Fruit fly (Drosophila melanogaster): ENCODE results near the gene robl37BC.
A peak's percentile ranks its signal among the peaks of the same experiment; 100 is the strongest.

The robl37BC gene

DNA sequence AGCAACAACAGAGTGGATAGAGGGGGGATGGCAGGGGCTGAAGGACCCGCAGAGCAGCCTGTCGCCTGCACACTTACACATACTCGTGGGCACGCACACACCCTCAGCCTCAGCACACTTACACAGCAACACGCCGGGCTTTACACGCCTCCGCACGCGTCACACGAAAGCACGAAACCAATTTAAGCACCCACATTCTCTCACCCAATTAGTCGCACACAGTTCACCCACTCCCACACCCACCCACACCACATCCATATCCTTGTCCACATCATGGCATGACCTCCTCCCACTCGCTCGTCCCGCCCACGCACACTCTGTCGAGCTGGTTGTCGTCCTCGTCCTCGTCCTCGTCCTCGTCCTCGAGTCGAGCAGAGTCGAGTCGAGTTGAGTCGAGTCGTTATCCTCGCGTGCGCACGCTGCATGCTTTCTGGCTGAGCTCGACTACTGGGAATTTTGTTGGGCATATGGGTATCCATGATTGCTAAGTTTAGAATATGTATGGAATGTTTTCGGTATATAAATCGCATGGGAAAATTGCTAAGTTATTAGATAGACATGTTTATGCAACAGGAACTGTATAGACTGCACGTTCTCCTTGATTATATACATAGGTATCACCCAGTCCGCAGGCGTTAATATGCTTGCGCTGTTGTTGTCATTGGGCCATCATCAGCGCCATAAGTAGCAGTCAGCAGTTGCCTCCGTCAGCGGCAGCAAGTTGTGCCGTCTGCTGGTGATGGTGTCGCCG, 1.4 kb downstream of the robl37BC start (continued):
- peak; percentile 76 for TF ChIP-seq shn (GFP tag; optimal IDR thresholded peaks at IDR 0.05)
- peak; percentile 49 for TF ChIP-seq CG8089 (GFP tag; optimal IDR thresholded peaks at IDR 0.05)
- TF ChIP-seq dati (GFP tag; IDR thresholded peaks at IDR 0.05) = peak; percentile 43; the same call in 1 of the 2 replicates
- TF ChIP-seq chm (GFP tag; IDR thresholded peaks at IDR 0.05) = peak; percentile 79
- TF ChIP-seq chn (GFP tag; optimal IDR thresholded peaks at IDR 0.05) = peak; percentile 74
- TF ChIP-seq z (GFP tag; IDR thresholded peaks at IDR 0.05) = no peak
- TF ChIP-seq CG14441 (GFP tag; IDR thresholded peaks at IDR 0.05) = peak; percentile 82
- TF ChIP-seq jigr1 (GFP tag; IDR thresholded peaks at IDR 0.05) = peak; percentile 68; the same call in 2 of the 3 replicates
- peak; percentile 53 for TF ChIP-seq Nf-YB (GFP tag; optimal IDR thresholded peaks at IDR 0.05)
- peak; percentile 69 for TF ChIP-seq CG15601 (tag; optimal IDR thresholded peaks at IDR 0.05)
- peak; percentile 80 for TF ChIP-seq ssp (GFP tag; IDR thresholded peaks at IDR 0.05)
- TF ChIP-seq CG4282 (GFP tag; optimal IDR thresholded peaks at IDR 0.05) = no peak
- peak; percentile 83 for TF ChIP-seq CG9609 (GFP tag; optimal IDR thresholded peaks at IDR 0.05)
- TF ChIP-seq B-H2 (GFP tag; optimal IDR thresholded peaks at IDR 0.05) = no peak
- no peak for TF ChIP-seq sna (GFP tag; IDR thresholded peaks at IDR 0.05; ENCODE audit: partially characterized antibody)
- peak; percentile 25 for TF ChIP-seq CG12236 (GFP tag; optimal IDR thresholded peaks at IDR 0.05)
- TF ChIP-seq psq (GFP tag; optimal IDR thresholded peaks at IDR 0.05) = no peak
- TF ChIP-seq CG17802 (tag; optimal IDR thresholded peaks at IDR 0.05) = peak; percentile 27
- TF ChIP-seq pum (GFP tag; optimal IDR thresholded peaks at IDR 0.05) = peak; percentile 74
- peak; percentile 77 for TF ChIP-seq Hr3 (GFP tag; optimal IDR thresholded peaks at IDR 0.05)
- TF ChIP-seq CG13775 (GFP tag; optimal IDR thresholded peaks at IDR 0.05) = peak; percentile 75
- no peak for TF ChIP-seq CG15073 (GFP tag; optimal IDR thresholded peaks at IDR 0.05)
- no peak for TF ChIP-seq bigmax (GFP tag; optimal IDR thresholded peaks at IDR 0.05)
- peak; percentile 80 for TF ChIP-seq ase (GFP tag; IDR thresholded peaks at IDR 0.05)
- peak; percentile 16 for TF ChIP-seq Hmx (GFP tag; optimal IDR thresholded peaks at IDR 0.05)
- TF ChIP-seq ro (GFP tag; IDR thresholded peaks at IDR 0.05) = peak; percentile 60; the same call in 1 of the 2 replicates
- peak; percentile 94 for TF ChIP-seq CG2120 (GFP tag; optimal IDR thresholded peaks at IDR 0.05)
- TF ChIP-seq NC2β (GFP tag; optimal IDR thresholded peaks at IDR 0.05) = peak; percentile 56
- peak; percentile 85 for TF ChIP-seq Aef1 (GFP tag; IDR thresholded peaks at IDR 0.05)
- peak; percentile 85 for TF ChIP-seq CG32532 (GFP tag; IDR thresholded peaks at IDR 0.05)
- TF ChIP-seq CG14014 (GFP tag; IDR thresholded peaks at IDR 0.05) = peak; percentile 87
- peak; percentile 43 for TF ChIP-seq Nf-YC (tag; optimal IDR thresholded peaks at IDR 0.05)
- TF ChIP-seq prd (optimal IDR thresholded peaks at IDR 0.05) = no peak
- peak; percentile 92 for TF ChIP-seq prd (GFP tag; IDR thresholded peaks at IDR 0.05)
- peak; percentile 92 for TF ChIP-seq Atf6 (GFP tag; IDR thresholded peaks at IDR 0.05)
- peak; percentile 27; the same call in 1 of the 2 replicates for TF ChIP-seq CG8765 (GFP tag; IDR thresholded peaks at IDR 0.05)
- no peak for TF ChIP-seq ato (GFP tag; IDR thresholded peaks at IDR 0.05; ENCODE audit: partially characterized antibody)
- peak; percentile 86 for TF ChIP-seq esg (GFP tag; conservative IDR thresholded peaks at IDR 0.05)
- peak; percentile 75 for TF ChIP-seq peb (GFP tag; IDR thresholded peaks at IDR 0.05)
- TF ChIP-seq CG16815 (GFP tag; optimal IDR thresholded peaks at IDR 0.05) = peak; percentile 66
- TF ChIP-seq CG15514 (GFP tag; optimal IDR thresholded peaks at IDR 0.05) = peak; percentile 63
- TF ChIP-seq CG18262 (tag; optimal IDR thresholded peaks at IDR 0.05) = peak; percentile 75
- TF ChIP-seq Nf-YA (GFP tag; IDR thresholded peaks at IDR 0.05) = peak; percentile 64; the same call in 1 of the 2 replicates
- TF ChIP-seq Poxn (GFP tag; IDR thresholded peaks at IDR 0.05) = peak; percentile 66; the same call in 1 of the 2 replicates
- no peak for TF ChIP-seq cad (GFP tag; optimal IDR thresholded peaks at IDR 0.05)
- TF ChIP-seq wdn (GFP tag; IDR thresholded peaks at IDR 0.05) = 0 out of 2 replicates have a peak, but pooled peaks have one; percentile 43
- peak; percentile 79 for TF ChIP-seq Bteb2 (GFP tag; optimal IDR thresholded peaks at IDR 0.05)
- peak; percentile 96 for TF ChIP-seq abd-A (tag; optimal IDR thresholded peaks at IDR 0.05)
- no peak for TF ChIP-seq inv (GFP tag; IDR thresholded peaks at IDR 0.05; ENCODE audit: partially characterized antibody)
- TF ChIP-seq dimm (GFP tag; IDR thresholded peaks at IDR 0.05) = 0 out of 2 replicates have a peak, but pooled peaks have one; percentile 8
- TF ChIP-seq tgo (GFP tag; IDR thresholded peaks at IDR 0.05) = peak; percentile 88

All from whole organism, embryonic.